Worm (Caenorhabditis elegans) whole organism, L2 larva: ENCODE measurements around the gene hse-5.

Source experiments
- C34F6.9 ChIP-seq: fragments of 150-350 bp; optimal IDR thresholded peaks from 2 replicates; lab custom pipeline; 2014; ENCODE audit warnings: missing biosample characterization, missing genetic modification characterization
- F13H6.1 ChIP-seq: sonication (generic microtip); optimal IDR thresholded peaks from 2 replicates; lab custom pipeline; 2016; ENCODE audit warnings: missing genetic modification characterization, missing compliant biosample characterization
- Y55F3AM.14 ChIP-seq: fragments of 200-800 bp; sonication (Bioruptor generic); optimal IDR thresholded peaks from 2 replicates; lab custom pipeline; 2018; ENCODE audit warnings: mild to moderate bottlenecking, missing genetic modification characterization, missing compliant biosample characterization
- ZK546.5 ChIP-seq: sonication (generic microtip); optimal IDR thresholded peaks from 2 replicates; lab custom pipeline; 2017; ENCODE audit warnings: missing biosample characterization, missing genetic modification characterization
- alr-1 ChIP-seq: fragments of 150-350 bp; optimal IDR thresholded peaks from 2 replicates; lab custom pipeline; 2014; ENCODE audit warnings: missing biosample characterization, missing genetic modification characterization
- aly-2 ChIP-seq: fragments of 150-350 bp; optimal IDR thresholded peaks from 2 replicates; lab custom pipeline; 2014; ENCODE audit warnings: missing biosample characterization, missing genetic modification characterization
- ama-1 ChIP-seq: fragments of 150-350 bp; optimal IDR thresholded peaks from 2 replicates; lab custom pipeline; 2018; ENCODE audit warnings: inconsistent platforms
- ceh-16 ChIP-seq: fragments of 150-350 bp; optimal IDR thresholded peaks from 2 replicates; lab custom pipeline; 2014; ENCODE audit warnings: missing biosample characterization, missing genetic modification characterization
- crh-2 ChIP-seq: sonication (generic microtip); optimal IDR thresholded peaks from 2 replicates; lab custom pipeline; 2017; ENCODE audit warnings: missing biosample characterization, missing genetic modification characterization
- dmd-4 ChIP-seq: sonication (generic microtip); optimal IDR thresholded peaks from 2 replicates; lab custom pipeline; 2017; ENCODE audit warnings: missing biosample characterization, missing genetic modification characterization
- egl-27 ChIP-seq: sonication (generic microtip); optimal IDR thresholded peaks from 3 replicates; lab custom pipeline; 2017; ENCODE audit warnings: missing biosample characterization, missing genetic modification reagents, missing genetic modification characterization
- elt-3 ChIP-seq: sonication (generic microtip); optimal IDR thresholded peaks from 2 replicates; lab custom pipeline; 2017; ENCODE audit warnings: missing biosample characterization, missing genetic modification characterization
- fos-1 ChIP-seq: fragments of 150-350 bp; optimal IDR thresholded peaks from 2 replicates; lab custom pipeline; 2014; ENCODE audit warnings: missing biosample characterization, missing genetic modification characterization
- gmeb-1 ChIP-seq: fragments of 150-350 bp; optimal IDR thresholded peaks from 2 replicates; lab custom pipeline; 2014; ENCODE audit warnings: missing biosample characterization, missing genetic modification characterization
- lin-11 ChIP-seq: fragments of 150-350 bp; sonication (generic microtip); optimal IDR thresholded peaks from 2 replicates; lab custom pipeline; 2014; ENCODE audit warnings: missing biosample characterization, missing genetic modification characterization, inconsistent platforms, mixed read lengths
- lin-13 ChIP-seq: fragments of 150-350 bp; optimal IDR thresholded peaks from 2 replicates; lab custom pipeline; 2014; ENCODE audit warnings: missing biosample characterization, missing genetic modification reagents, missing genetic modification characterization
- lin-39 ChIP-seq: fragments of 150-350 bp; optimal IDR thresholded peaks from 2 replicates; lab custom pipeline; 2014; ENCODE audit warnings: missing biosample characterization, missing genetic modification reagents, missing genetic modification characterization
- lsy-2 ChIP-seq, 2 experiments: fragments of 150-350 bp in 1 of 2; sonication (generic microtip) in 1 of 2; optimal IDR thresholded peaks; 2 replicates each; lab custom pipeline; 2014 to 2017; ENCODE audit warnings: missing biosample characterization in 2 of 2, missing genetic modification characterization in 2 of 2
- mab-5 ChIP-seq: fragments of 150-350 bp; optimal IDR thresholded peaks from 2 replicates; lab custom pipeline; 2014; ENCODE audit warnings: missing biosample characterization, missing genetic modification characterization
- mbf-1 ChIP-seq: sonication (generic microtip); optimal IDR thresholded peaks from 2 replicates; lab custom pipeline; 2017; ENCODE audit warnings: missing biosample characterization, missing genetic modification characterization
- mdl-1 ChIP-seq, 2 experiments: fragments of 150-350 bp in 1 of 2; sonication (generic microtip) in 1 of 2; optimal IDR thresholded peaks; 2 replicates each; lab custom pipeline; 2017; ENCODE audit warnings: missing biosample characterization in 2 of 2, missing genetic modification characterization in 2 of 2
- nhr-11 ChIP-seq: fragments of 150-350 bp; optimal IDR thresholded peaks from 2 replicates; lab custom pipeline; 2014; ENCODE audit warnings: missing biosample characterization, missing genetic modification characterization
- nhr-12 ChIP-seq: fragments of 150-350 bp; optimal IDR thresholded peaks from 2 replicates; lab custom pipeline; 2014; ENCODE audit warnings: missing biosample characterization, missing genetic modification characterization
- nhr-129 ChIP-seq: fragments of 150-350 bp; optimal IDR thresholded peaks from 2 replicates; lab custom pipeline; 2014; ENCODE audit warnings: missing biosample characterization, missing genetic modification characterization
- nhr-21 ChIP-seq: fragments of 150-350 bp; optimal IDR thresholded peaks from 2 replicates; lab custom pipeline; 2014; ENCODE audit warnings: missing biosample characterization, missing genetic modification characterization
- nhr-23 ChIP-seq: fragments of 150-350 bp; optimal IDR thresholded peaks from 2 replicates; lab custom pipeline; 2014; ENCODE audit warnings: missing biosample characterization, missing genetic modification reagents, missing genetic modification characterization
- nhr-25 ChIP-seq: fragments of 150-350 bp; sonication (generic microtip); optimal IDR thresholded peaks from 3 replicates; lab custom pipeline; 2014; ENCODE audit warnings: missing biosample characterization, missing genetic modification characterization
- nhr-6 ChIP-seq: fragments of 150-350 bp; optimal IDR thresholded peaks from 2 replicates; lab custom pipeline; 2014; ENCODE audit warnings: missing biosample characterization, missing genetic modification characterization
- nhr-77 ChIP-seq: fragments of 150-350 bp; optimal IDR thresholded peaks from 2 replicates; lab custom pipeline; 2014; ENCODE audit warnings: missing biosample characterization, missing genetic modification characterization
- sem-4 ChIP-seq: fragments of 150-350 bp; optimal IDR thresholded peaks from 2 replicates; lab custom pipeline; 2014; ENCODE audit warnings: missing biosample characterization, missing genetic modification reagents, missing genetic modification characterization
- skn-1 ChIP-seq: sonication (generic microtip); optimal IDR thresholded peaks from 2 replicates; lab custom pipeline; 2017; ENCODE audit warnings: missing biosample characterization, missing genetic modification characterization
- sma-3 ChIP-seq: sonication (generic microtip); optimal IDR thresholded peaks from 2 replicates; lab custom pipeline; 2016; ENCODE audit warnings: missing genetic modification reagents, missing genetic modification characterization, missing compliant biosample characterization
- sma-9 ChIP-seq, 2 experiments: fragments of 150-350 bp in 1 of 2; sonication (generic microtip) in 1 of 2; optimal IDR thresholded peaks; 2 replicates each; lab custom pipeline; 2014 to 2016; ENCODE audit warnings: missing genetic modification characterization in 2 of 2, mild to moderate bottlenecking in 1 of 2, missing biosample characterization in 1 of 2, missing compliant biosample characterization in 1 of 2, missing genetic modification reagents in 1 of 2, moderate library complexity in 1 of 2
- snpc-4 ChIP-seq: fragments of 150-350 bp; optimal IDR thresholded peaks from 2 replicates; lab custom pipeline; 2014; ENCODE audit warnings: missing biosample characterization, missing genetic modification characterization
- unc-55 ChIP-seq: fragments of 150-350 bp; sonication (generic microtip); optimal IDR thresholded peaks from 3 replicates; lab custom pipeline; 2014; ENCODE audit warnings: missing biosample characterization, missing genetic modification reagents, missing genetic modification characterization
- unc-62 ChIP-seq: fragments of 150-350 bp; optimal IDR thresholded peaks from 2 replicates; lab custom pipeline; 2014; ENCODE audit warnings: missing biosample characterization, missing genetic modification reagents, missing genetic modification characterization
- zag-1 ChIP-seq: fragments of 150-350 bp; optimal IDR thresholded peaks from 2 replicates; lab custom pipeline; 2014; ENCODE audit warnings: missing biosample characterization, missing genetic modification characterization
- ztf-1 ChIP-seq: fragments of 200-800 bp; sonication (Bioruptor generic); conservative IDR thresholded peaks from 2 replicates; pipeline ENCODE4 v1.3.6; 2022; ENCODE audit warnings: missing genetic modification characterization, missing compliant biosample characterization
- ztf-11 ChIP-seq: sonication (generic microtip); optimal IDR thresholded peaks from 2 replicates; lab custom pipeline; 2017; ENCODE audit warnings: missing biosample characterization, missing genetic modification characterization
- ztf-4 ChIP-seq: fragments of 150-350 bp; optimal IDR thresholded peaks from 2 replicates; lab custom pipeline; 2014; ENCODE audit warnings: missing biosample characterization, missing genetic modification characterization

hse-5 gene

DNA sequence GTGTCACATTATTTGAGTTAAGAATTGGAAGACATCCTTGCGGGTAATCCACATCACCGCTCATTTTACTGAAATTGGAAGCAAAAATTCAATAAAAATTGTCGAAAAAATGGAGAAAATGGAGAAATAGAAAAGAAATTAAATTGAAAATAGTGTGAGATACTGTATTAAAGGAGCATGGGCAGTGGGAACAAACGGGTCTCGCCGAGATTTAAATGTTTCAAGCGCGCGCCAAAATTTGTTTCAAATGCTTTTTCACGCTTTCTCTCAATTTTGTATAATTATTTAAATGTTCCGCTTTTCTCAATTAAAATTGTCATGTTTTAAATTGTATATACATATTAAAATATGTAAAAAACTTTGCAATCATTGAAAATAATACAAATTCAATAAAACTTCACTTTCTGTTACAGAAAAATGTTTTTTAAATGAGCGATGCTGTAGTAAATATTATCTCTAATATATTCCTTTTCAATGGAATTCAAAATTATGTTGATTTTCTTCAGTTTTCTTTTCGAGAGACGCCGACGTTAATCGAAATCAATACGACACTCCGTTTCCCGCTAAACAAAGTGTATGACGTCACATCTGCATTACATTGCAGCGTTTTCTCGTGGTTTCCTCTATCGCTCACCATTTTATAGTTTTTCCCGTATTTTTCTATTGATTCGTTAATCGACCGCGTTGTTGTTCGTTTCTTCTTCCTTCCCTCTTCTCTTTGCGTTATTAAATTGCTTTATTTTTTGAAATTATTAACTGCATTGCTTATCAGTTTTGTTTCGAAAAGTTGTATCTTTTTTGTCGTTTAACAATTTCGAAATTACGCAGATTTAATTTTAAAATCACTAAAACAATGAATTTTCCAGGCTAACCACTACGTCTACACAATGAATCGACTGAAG, 31.8 kb upstream of the hse-5 start, which contains the start of the genes evl-14 and dcn-1:
Gene evl-14, minus strand, starts transcription at position 68 of the 902 bp plus-strand sequence.
Gene dcn-1, plus strand, starts transcription at position 852 of the 902 bp plus-strand sequence.
- TF ChIP-seq alr-1 (no peak), nhr-12 (tag; lab: Kevin White, UChicago) (no peak), lin-39 (tag; lab: Kevin White, UChicago) (no peak), dmd-4 (tag; lab: Kevin White, UChicago) (no peak), sma-3 (peak; percentile 60), ztf-4 (tag; lab: Kevin White, UChicago) (peak; percentile 11), nhr-129 (tag; lab: Kevin White, UChicago) (peak; percentile 85), F13H6.1 (tag; lab: Kevin White, UChicago) (peak; percentile 61), ceh-16 (tag; lab: Kevin White, UChicago) (no peak), unc-62 (GFP tag; lab: Kevin White, UChicago) (no peak), crh-2 (peak; percentile 95), nhr-11 (tag; lab: Kevin White, UChicago) (no peak), mdl-1 (tag; optimal IDR thresholded peaks at IDR 0.05; lab: Kevin White, UChicago) (peak in 1 of 2 experiments; percentile 41), sem-4 (peak; percentile 47), unc-55 (peak; percentile 92), lin-11 (tag; lab: Kevin White, UChicago) (no peak), elt-3 (no peak), fos-1 (tag; lab: Kevin White, UChicago) (peak; percentile 73), ztf-1 (no peak), nhr-21 (peak; percentile 73), mab-5 (tag; lab: Kevin White, UChicago) (peak; percentile 30), egl-27 (tag; lab: Kevin White, UChicago) (no peak), ztf-11 (tag; lab: Kevin White, UChicago) (no peak), snpc-4 (tag; lab: Kevin White, UChicago) (peak; percentile 35), mbf-1 (tag; lab: Kevin White, UChicago) (no peak), nhr-77 (tag; lab: Kevin White, UChicago) (no peak), nhr-25 (peak; percentile 76), ama-1 (lab: Kevin White, UChicago) (peak; percentile 58), sma-9 (GFP tag; optimal IDR thresholded peaks at IDR 0.05; lab: Kevin White, UChicago) (no peak), sma-9 (tag; optimal IDR thresholded peaks at IDR 0.05; lab: Kevin White, UChicago) (no peak), lsy-2 (tag; optimal IDR thresholded peaks at IDR 0.05; lab: Kevin White, UChicago) (peak; percentile 52 to 91), nhr-6 (tag; lab: Kevin White, UChicago) (peak; percentile 79), gmeb-1 (tag; lab: Kevin White, UChicago) (peak; percentile 79), zag-1 (tag; lab: Kevin White, UChicago) (no peak), ZK546.5 (tag; lab: Kevin White, UChicago) (no peak), C34F6.9 (tag; lab: Kevin White, UChicago) (peak; percentile 94), aly-2 (tag; lab: Kevin White, UChicago) (no peak), Y55F3AM.14 (no peak), skn-1 (tag; lab: Kevin White, UChicago) (peak; percentile 20), nhr-23 (tag; lab: Kevin White, UChicago) (no peak), lin-13 (GFP tag; lab: Kevin White, UChicago) (peak; percentile 73)

DNA sequence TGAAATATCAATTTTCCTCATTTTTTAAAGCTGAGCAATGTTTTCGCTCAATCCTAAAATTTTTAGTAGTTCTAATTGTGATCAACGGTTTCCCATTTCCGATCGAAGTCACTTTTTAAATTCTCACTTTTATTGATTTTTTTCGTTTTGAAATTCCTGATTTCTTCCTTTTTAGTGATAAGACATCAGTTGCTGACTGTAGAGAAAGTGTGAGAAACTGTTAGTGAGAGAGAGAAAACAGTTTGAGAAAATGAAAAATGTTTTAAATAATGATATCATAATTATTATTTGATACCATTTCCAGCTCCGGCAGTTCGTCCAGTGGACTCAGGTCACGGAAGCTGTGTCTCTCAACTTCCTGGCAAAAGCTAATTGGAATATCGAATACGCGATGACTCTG, 30.6 kb upstream of the hse-5 start:
- TF ChIP-seq fos-1 (tag; lab: Kevin White, UChicago) (peak; percentile 31), ztf-4 (tag; lab: Kevin White, UChicago) (no peak)
- TF ChIP-seq, all 48 proteins: peak for 1
